Fruit fly (Drosophila melanogaster) whole organism, embryonic: ENCODE results near the gene GAPsec.

ENCODE experiments used
- CG14667 ChIP-seq: fragments of 200-800 bp; sonication (Bioruptor generic); IDR thresholded peaks from 2 replicates; pipeline ENCODE4 v1.3.6; 2022; ENCODE audit warnings: missing biosample characterization, missing genetic modification characterization
- CG17385 ChIP-seq: fragments of 200-800 bp; sonication (Bioruptor generic); optimal IDR thresholded peaks from 3 replicates; lab custom pipeline; 2018; ENCODE audit warnings: missing biosample characterization, mild to moderate bottlenecking, missing genetic modification characterization
- CG1792 ChIP-seq: fragments of 200-800 bp; sonication (Bioruptor generic); optimal IDR thresholded peaks from 2 replicates; lab custom pipeline; 2016; ENCODE audit warnings: missing biosample characterization, missing genetic modification characterization
- CG6791 ChIP-seq: fragments of 200-800 bp; sonication (Bioruptor generic); IDR thresholded peaks from 3 replicates; pipeline ENCODE4 v1.3.6; 2022; ENCODE audit warnings: missing biosample characterization, missing genetic modification characterization; ENCODE audit not compliant: partially characterized antibody
- Dip2 ChIP-seq: fragments of 200-800 bp; sonication (Bioruptor generic); IDR thresholded peaks from 2 replicates; pipeline ENCODE4 v1.3.6; 2022; ENCODE audit warnings: missing biosample characterization, missing genetic modification characterization
- Fer3 ChIP-seq: fragments of 200-800 bp; sonication (Bioruptor generic); optimal IDR thresholded peaks from 2 replicates; lab custom pipeline; 2018; ENCODE audit warnings: missing biosample characterization, mild to moderate bottlenecking, missing genetic modification characterization, moderate library complexity
- Hand ChIP-seq: fragments of 200-800 bp; sonication (Bioruptor generic); optimal IDR thresholded peaks from 2 replicates; lab custom pipeline; 2017; ENCODE audit warnings: mild to moderate bottlenecking, missing biosample characterization, missing genetic modification reagents, missing genetic modification characterization
- Lim3 ChIP-seq: fragments of 200-800 bp; sonication (Bioruptor generic); IDR thresholded peaks from 2 replicates; pipeline ENCODE4 v1.3.6; 2022; ENCODE audit warnings: missing biosample characterization, missing genetic modification characterization
- gce ChIP-seq: fragments of 200-800 bp; sonication (Bioruptor generic); IDR thresholded peaks from 3 replicates; pipeline ENCODE4 v1.3.6; 2022; ENCODE audit warnings: missing biosample characterization, missing genetic modification characterization
- jing ChIP-seq: fragments of 200-800 bp; sonication (Bioruptor generic); optimal IDR thresholded peaks from 2 replicates; lab custom pipeline; 2018; ENCODE audit warnings: missing biosample characterization, mild to moderate bottlenecking, missing genetic modification characterization
- lola ChIP-seq, 3 experiments: fragments of >200 bp in 2 of 3; fragments of 200-800 bp in 1 of 3; sonication (Bioruptor generic) in 1 of 3; optimal IDR thresholded peaks; 2 replicates each; lab custom pipeline; 2017 to 2019; ENCODE audit warnings: missing biosample characterization in 3 of 3, missing genetic modification characterization in 3 of 3, mild to moderate bottlenecking in 1 of 3, moderate library complexity in 1 of 3
- rib ChIP-seq: fragments of 200-800 bp; sonication (Bioruptor generic); IDR thresholded peaks from 2 replicates; pipeline ENCODE4 v1.3.6; 2022; ENCODE audit warnings: missing biosample characterization, missing genetic modification characterization
- tap ChIP-seq: fragments of 200-800 bp; optimal IDR thresholded peaks from 3 replicates; lab custom pipeline; 2019; ENCODE audit warnings: missing biosample characterization, mild to moderate bottlenecking, missing genetic modification characterization, moderate library complexity
- tup ChIP-seq: fragments of 200-800 bp; sonication (Bioruptor generic); optimal IDR thresholded peaks from 2 replicates; lab custom pipeline; 2016; ENCODE audit warnings: missing biosample characterization, mild to moderate bottlenecking, missing genetic modification characterization, moderate library complexity

DNA sequence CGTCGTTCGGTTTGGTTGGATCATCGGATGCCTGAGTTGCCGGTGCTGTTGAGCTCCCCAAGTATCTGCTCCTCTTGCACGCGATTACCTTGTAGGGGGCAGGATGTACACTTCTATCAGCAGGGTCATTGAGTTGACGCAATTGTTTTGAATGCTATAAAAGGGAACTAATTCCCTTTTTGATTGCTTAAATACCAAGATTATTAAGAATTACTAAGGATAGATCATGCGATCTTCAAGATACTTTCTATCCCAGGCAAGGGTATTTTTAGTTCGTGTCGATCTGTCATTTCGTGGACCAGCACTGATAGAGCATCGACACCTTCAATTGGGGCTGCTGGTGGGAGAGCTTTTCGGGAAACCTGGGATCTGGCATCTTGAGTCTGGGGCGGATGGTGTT lies 45.4 kb upstream of the GAPsec start:
- no peak for TF ChIP-seq CG14667 (GFP tag; lab: Robert Waterston, UW)
- TF ChIP-seq Lim3 = no peak
- no peak for TF ChIP-seq CG17385 (GFP tag; lab: Kevin White, UChicago)
- no peak for TF ChIP-seq Fer3 (tag; lab: Kevin White, UChicago)
- TF ChIP-seq CG6791 (GFP tag; lab: Robert Waterston, UW) = no peak
- no peak for TF ChIP-seq CG1792 (GFP tag; lab: Kevin White, UChicago)
- TF ChIP-seq Dip2 (GFP tag; lab: Robert Waterston, UW) = no peak
- no peak for TF ChIP-seq lola (GFP tag; optimal IDR thresholded peaks at IDR 0.05; lab: Kevin White, UChicago)
- TF ChIP-seq gce = no peak
- TF ChIP-seq jing (GFP tag; lab: Kevin White, UChicago) = no peak
- no peak for TF ChIP-seq tup (GFP tag; lab: Kevin White, UChicago)
- TF ChIP-seq rib = no peak
- TF ChIP-seq tap (tag; lab: Kevin White, UChicago) = no peak
- no peak for TF ChIP-seq Hand (GFP tag; lab: Kevin White, UChicago)
